Fruit fly (Drosophila melanogaster): ENCODE measurements around the gene CG16826.

- no peak for TF ChIP-seq CG13204 (GFP tag; optimal IDR thresholded peaks at IDR 0.05)
- no peak for TF ChIP-seq Snoo (tag; optimal IDR thresholded peaks at IDR 0.05)
- TF ChIP-seq CG10348 (GFP tag; IDR thresholded peaks at IDR 0.05): no peak
- no peak for TF ChIP-seq Pif1B (GFP tag; optimal IDR thresholded peaks at IDR 0.05)
- TF ChIP-seq gl (tag; optimal IDR thresholded peaks at IDR 0.05): no peak
- no peak for TF ChIP-seq CG15710 (tag; optimal IDR thresholded peaks at IDR 0.05)
- no peak for TF ChIP-seq CG32121 (GFP tag; IDR thresholded peaks at IDR 0.05)
- no peak for TF ChIP-seq CG9948 (tag; optimal IDR thresholded peaks at IDR 0.05)
- no peak for TF ChIP-seq Ets98B (GFP tag; IDR thresholded peaks at IDR 0.05)
- no peak for TF ChIP-seq EcR (GFP tag; optimal IDR thresholded peaks at IDR 0.05)
- peak; percentile 16 for TF ChIP-seq D1 (tag; optimal IDR thresholded peaks at IDR 0.05)
- no peak for TF ChIP-seq fd96Ca (GFP tag; IDR thresholded peaks at IDR 0.05)
- TF ChIP-seq CG8159 (tag; optimal IDR thresholded peaks at IDR 0.05): no peak
- no peak for TF ChIP-seq CG34367 (tag; optimal IDR thresholded peaks at IDR 0.05)
Measured at dm6 chr2L:13332736-13333135, 14.8 kb upstream of the CG16826 start.
